Worm (Caenorhabditis elegans): Measurements from ENCODE around the gene Y57G11C.1142.

- TF ChIP-seq ceh-82 (tag; optimal IDR thresholded peaks at IDR 0.05), result no peak
- no peak for TF ChIP-seq nhr-237 (tag; optimal IDR thresholded peaks at IDR 0.05)
- no peak for TF ChIP-seq nhr-21 (tag; optimal IDR thresholded peaks at IDR 0.05)
- no peak for TF ChIP-seq blmp-1 (tag; optimal IDR thresholded peaks at IDR 0.05; ENCODE audit: insufficient read depth)
- TF ChIP-seq mdl-1 (tag; optimal IDR thresholded peaks at IDR 0.05), result no peak
- no peak for TF ChIP-seq egl-27 (tag; optimal IDR thresholded peaks at IDR 0.05)
- TF ChIP-seq nhr-25 (tag; optimal IDR thresholded peaks at IDR 0.05), result no peak
- TF ChIP-seq snpc-4 (tag; optimal IDR thresholded peaks at IDR 0.05), result no peak
- TF ChIP-seq unc-62 (GFP tag; optimal IDR thresholded peaks at IDR 0.05), result no peak
- no peak for TF ChIP-seq elt-3 (tag; optimal IDR thresholded peaks at IDR 0.05)
- TF ChIP-seq unc-39 (tag; optimal IDR thresholded peaks at IDR 0.05), result no peak
These were observed 31.1 kb upstream of the Y57G11C.1142 start, which contains the start of gene degl-1 for ce11 chrIV:14771325-14771724.

All from whole organism, L2 larva.